Fruit fly (Drosophila melanogaster) whole organism, larva: Measurements from ENCODE around the gene alpha-Est6.
A peak's percentile ranks its signal among the peaks of the same experiment; 100 is the strongest.

Experiments used
- noc ChIP-seq: fragments of 200-800 bp; sonication (Bioruptor generic); optimal IDR thresholded peaks from 3 replicates; lab custom pipeline; 2019; ENCODE audit warnings: missing biosample characterization, mild to moderate bottlenecking, missing genetic modification characterization, moderate library complexity

alpha-Est6 gene

dm6 chr3R:7514232-7514863 is 14.2 kb downstream of the alpha-Est6 start:
- peak; percentile 76 for TF ChIP-seq noc (tag; lab: Kevin White, UChicago)

dm6 chr3R:7508198-7508837 is 20.3 kb downstream of the alpha-Est6 start:
- no peak for TF ChIP-seq noc (tag; lab: Kevin White, UChicago)

DNA sequence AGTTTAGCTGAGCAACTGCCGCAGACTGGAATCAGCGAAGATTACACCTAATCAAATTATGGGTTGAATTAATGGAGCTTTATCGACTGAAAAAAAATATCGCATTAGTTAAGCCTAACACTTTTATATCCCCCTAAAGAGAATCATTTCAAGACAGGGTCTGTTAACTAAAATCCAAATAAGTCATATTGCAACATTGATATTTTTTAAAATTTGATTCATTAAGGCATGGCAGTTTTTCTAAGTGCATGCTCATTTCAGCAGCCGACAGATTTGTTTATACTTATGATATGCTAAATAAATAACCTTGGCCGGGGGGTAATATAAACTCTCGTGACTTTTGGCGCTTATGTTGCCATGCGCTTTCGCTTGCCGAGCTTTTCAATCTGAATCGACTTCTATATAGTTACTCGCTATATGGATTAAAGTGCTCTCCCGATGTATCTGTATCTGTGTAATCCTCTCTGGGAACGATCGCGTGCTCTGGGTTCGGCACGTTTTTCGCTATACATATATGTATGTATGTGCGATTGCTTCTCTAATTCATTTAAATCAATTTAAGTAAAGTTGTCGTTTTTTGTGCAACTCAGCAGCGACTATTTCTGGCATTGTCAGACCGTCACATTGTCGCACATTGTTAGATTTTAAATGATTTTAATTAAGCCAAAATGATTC is 22.1 kb downstream of the alpha-Est6 start:
- peak; percentile 88 for TF ChIP-seq noc (tag; lab: Kevin White, UChicago)

- peak; percentile 49 for TF ChIP-seq noc (tag; lab: Kevin White, UChicago)
Measured at dm6 chr3R:7504989-7505761, 23.4 kb downstream of the alpha-Est6 start, which contains the start of gene alpha-Est9. Gene alpha-Est9 (minus strand): TSS chr3R:7505098.

DNA sequence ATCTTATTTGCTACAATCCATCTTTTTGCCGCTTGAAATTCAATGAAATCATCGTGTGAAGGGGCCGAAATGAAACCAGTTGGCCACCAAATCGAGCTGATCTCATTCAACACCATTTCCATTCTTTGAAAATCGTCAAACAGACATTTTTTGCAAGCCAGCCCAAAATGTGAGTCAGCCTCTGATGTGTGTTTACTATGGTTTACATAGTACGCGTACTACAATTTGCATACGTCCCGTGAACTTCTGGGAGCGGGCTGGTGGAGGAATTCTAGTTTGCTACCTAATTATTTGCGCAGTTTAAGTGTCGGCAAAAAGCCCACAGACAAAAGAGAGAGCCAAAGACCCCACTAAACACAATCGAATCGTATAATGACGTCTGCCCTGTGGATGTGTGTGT is 25.4 kb downstream of the alpha-Est6 start:
- peak; percentile 9 for TF ChIP-seq noc (tag; lab: Kevin White, UChicago)

DNA sequence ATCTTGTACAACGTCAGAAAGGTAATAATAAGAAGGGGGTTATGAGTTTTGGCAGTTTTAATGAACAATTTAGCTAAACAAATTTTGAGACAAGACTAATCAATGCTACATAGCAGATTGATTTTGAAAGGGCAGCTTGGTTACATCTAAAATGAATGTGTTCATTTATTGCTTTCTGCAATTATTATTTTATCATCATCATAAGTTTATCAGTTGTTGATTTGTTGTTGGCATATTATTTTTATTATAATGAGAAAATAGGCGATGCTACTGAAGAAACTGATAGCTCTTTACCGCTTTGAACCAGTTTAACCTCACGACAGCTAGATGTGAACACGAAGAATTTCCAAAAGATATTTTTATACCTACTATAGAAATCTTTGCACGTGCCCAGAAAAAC is 26.3 kb downstream of the alpha-Est6 start, which contains the start of gene Mics1:
Mics1 (minus strand) TSS at position 101 of the 400 bp plus-strand sequence.
- no peak for TF ChIP-seq noc (tag; lab: Kevin White, UChicago)

- peak; percentile 8 for TF ChIP-seq noc (tag; lab: Kevin White, UChicago)
Measured at dm6 chr3R:7500513-7500912, 28.1 kb downstream of the alpha-Est6 start.

- TF ChIP-seq noc (tag; lab: Kevin White, UChicago), result peak; percentile 63
Measured at dm6 chr3R:7499488-7499887, 29.1 kb downstream of the alpha-Est6 start.

dm6 chr3R:7497488-7497887 is 31.1 kb downstream of the alpha-Est6 start:
- no peak for TF ChIP-seq noc (tag; lab: Kevin White, UChicago)

DNA sequence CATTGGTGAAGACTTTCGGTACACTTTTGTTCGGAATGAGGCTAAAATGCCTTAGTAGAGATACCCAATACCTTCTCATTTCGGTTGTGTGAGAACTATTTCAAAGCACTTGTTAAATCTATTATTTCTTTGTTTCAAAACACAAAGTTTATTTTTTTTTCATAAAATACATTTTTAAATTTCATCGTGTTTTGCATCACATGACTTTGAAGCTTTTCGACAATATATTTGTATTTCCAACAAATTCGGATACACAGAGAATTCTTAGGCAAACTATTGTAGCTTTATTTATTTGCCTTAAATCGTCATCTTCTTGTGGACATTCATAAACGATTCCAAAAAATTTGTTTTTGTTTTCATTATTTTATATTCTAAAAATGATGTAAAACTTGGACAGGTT is 34.8 kb downstream of the alpha-Est6 start, which contains the start of gene alpha-Est10:
alpha-Est10 (minus strand) TSS at position 101 of the 400 bp plus-strand sequence.
- no peak for TF ChIP-seq noc (tag; lab: Kevin White, UChicago)

DNA sequence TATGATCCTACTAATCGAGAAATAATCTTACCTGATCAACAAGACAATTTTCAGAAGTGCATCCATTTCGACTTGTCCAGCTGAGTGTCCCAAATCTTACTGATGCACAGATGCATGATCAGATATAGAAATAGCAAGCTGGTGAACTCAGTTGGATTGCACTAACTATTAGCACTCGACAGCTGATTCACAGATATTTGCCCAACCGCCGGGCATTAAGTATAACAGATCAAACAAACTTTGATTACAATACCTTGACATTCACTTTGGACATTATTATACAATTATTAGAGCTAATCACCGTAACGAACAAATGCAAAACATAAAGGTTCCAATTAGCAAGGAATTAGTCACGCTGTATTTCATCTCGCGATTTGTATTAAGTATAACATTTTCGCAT is 35.4 kb downstream of the alpha-Est6 start, which contains the start of gene CG42656:
CG42656 (minus strand) TSS at position 101 of the 400 bp plus-strand sequence.
- TF ChIP-seq noc (tag; lab: Kevin White, UChicago), result no peak

DNA sequence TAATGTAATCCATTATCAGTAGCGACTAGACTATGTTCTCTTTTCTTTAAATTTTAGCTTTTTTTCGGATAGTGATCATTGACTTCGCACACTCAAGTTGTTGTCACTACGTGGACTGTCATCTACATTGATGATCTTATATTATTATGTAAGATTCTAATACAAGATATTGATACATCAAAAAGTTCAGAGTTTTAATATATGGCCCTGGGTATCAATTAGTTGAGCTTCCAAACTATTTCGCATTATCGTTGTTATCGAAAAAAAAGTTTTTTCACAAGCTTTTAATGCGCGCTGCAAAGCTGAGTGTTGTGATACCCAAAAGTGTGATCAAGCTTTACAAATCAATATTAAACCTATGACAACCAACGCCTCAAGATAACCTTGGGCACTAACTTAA is 36.5 kb downstream of the alpha-Est6 start:
- no peak for TF ChIP-seq noc (tag; lab: Kevin White, UChicago)

dm6 chr3R:7491453-7491853 is 37.1 kb downstream of the alpha-Est6 start:
- no peak for TF ChIP-seq noc (tag; lab: Kevin White, UChicago)

DNA sequence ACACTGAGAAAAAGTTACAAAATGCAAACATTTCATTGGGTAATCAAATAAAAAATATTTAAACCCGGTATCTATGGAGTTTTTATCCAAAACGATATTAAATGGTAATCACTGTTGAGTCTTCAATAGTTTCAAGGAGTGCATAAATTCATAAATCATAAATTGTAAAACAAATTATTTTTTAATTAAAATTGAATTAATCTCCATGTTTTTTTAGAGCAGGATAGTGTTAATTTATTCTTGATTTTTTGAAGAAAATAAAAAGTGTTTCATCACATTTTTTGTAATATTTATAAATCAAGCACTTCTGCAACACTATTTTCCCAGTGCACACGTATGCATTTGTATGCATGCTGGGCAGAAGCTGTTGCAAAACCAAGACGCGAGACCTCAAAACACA is 37.7 kb downstream of the alpha-Est6 start:
- TF ChIP-seq noc (tag; lab: Kevin White, UChicago), result no peak

DNA sequence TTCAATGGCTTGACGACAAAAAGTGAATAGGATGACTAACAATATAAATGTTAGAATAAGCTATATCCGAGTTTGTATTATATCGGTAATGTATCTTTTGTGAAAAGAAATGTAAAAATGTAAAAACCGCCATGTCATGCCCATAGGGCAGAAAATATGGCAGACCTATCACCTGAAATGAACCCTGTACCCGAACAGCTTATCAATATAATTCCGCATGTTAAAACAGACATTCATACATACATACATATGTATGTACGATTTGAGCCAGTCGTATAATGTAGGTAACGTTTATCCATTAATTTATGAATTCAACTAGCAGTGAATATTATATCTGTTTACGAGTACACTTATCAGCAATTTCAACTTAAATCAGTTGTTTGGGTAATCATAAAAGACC is 38.7 kb downstream of the alpha-Est6 start:
- no peak for TF ChIP-seq noc (tag; lab: Kevin White, UChicago)
